ENCODE assay signal across 1 fruit fly cellular context in the genomic region with DNA sequence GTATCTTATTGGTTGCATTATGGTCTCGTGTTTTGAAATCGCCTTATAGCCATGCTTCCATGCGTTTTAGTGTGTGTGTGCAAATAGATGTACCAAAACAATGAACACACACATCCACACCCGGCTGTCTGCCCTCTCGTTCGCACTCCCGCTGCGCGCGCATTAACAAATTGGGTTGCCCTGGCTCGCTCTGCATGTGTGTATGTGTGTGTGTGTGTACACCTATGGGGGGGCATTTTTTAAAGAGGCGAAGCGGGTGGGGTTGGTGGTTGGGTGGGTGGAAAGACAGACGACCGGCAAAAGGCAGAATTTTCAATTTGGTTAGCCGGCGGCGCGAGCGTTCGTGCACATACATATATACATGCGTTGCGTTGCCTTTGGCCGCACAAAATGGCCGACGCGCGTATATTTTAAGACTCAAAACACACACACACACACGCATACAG.
TF ChIP-seq lines count a peak whose summit lies in the region.

No protein-coding gene starts in this region.

TF ChIP-seq in whole organism, embryonic, 481 proteins besides CTCF, POLR2A, EP300 and RAD21 (continued from another document):
- TF ChIP-seq CG2199 (GFP tag; IDR thresholded peaks at IDR 0.05; lab: Robert Waterston, UW) (peak; percentile 80; the same call in 2 of the 3 replicates), Ptx1 (GFP tag; IDR thresholded peaks at IDR 0.05; lab: Robert Waterston, UW) (peak; percentile 27; the same call in 1 of the 2 replicates), Taf1 (GFP tag; IDR thresholded peaks at IDR 0.05; lab: Robert Waterston, UW) (peak; percentile 10; the same call in 1 of the 2 replicates), B-H1 (GFP tag; IDR thresholded peaks at IDR 0.05; lab: Robert Waterston, UW) (no peak), lmd (GFP tag; IDR thresholded peaks at IDR 0.05; lab: Robert Waterston, UW) (peak; percentile 32; the same call in 1 of the 2 replicates), sob (GFP tag; IDR thresholded peaks at IDR 0.05; lab: Robert Waterston, UW) (peak; percentile 41; the same call in 1 of the 2 replicates), CG17385 (GFP tag; optimal IDR thresholded peaks at IDR 0.05; lab: Kevin White, UChicago) (peak; percentile 36), CG7556 (GFP tag; optimal IDR thresholded peaks at IDR 0.05; lab: Kevin White, UChicago) (no peak), jigr1 (GFP tag; IDR thresholded peaks at IDR 0.05; lab: Robert Waterston, UW) (no peak), CG1832 (GFP tag; optimal IDR thresholded peaks at IDR 0.05; lab: Kevin White, UChicago) (peak; percentile 89), nerfin-1 (tag; optimal IDR thresholded peaks at IDR 0.05; lab: Kevin White, UChicago) (peak; percentile 58), CG17359 (tag; optimal IDR thresholded peaks at IDR 0.05; lab: Kevin White, UChicago) (no peak), CG33557 (GFP tag; optimal IDR thresholded peaks at IDR 0.05; lab: Kevin White, UChicago) (peak; percentile 36), Mes4 (GFP tag; optimal IDR thresholded peaks at IDR 0.05; lab: Kevin White, UChicago) (no peak), bsh (GFP tag; optimal IDR thresholded peaks at IDR 0.05; lab: Kevin White, UChicago) (peak; percentile 2 to 4), mirr (GFP tag; optimal IDR thresholded peaks at IDR 0.05; lab: Kevin White, UChicago) (peak; percentile 91), E2f2 (GFP tag; IDR thresholded peaks at IDR 0.05; lab: Robert Waterston, UW) (peak; percentile 16), pros (GFP tag; optimal IDR thresholded peaks at IDR 0.05; lab: Kevin White, UChicago) (peak; percentile 89), sd (tag; optimal IDR thresholded peaks at IDR 0.05; lab: Kevin White, UChicago) (peak; percentile 93), fd64A (GFP tag; optimal IDR thresholded peaks at IDR 0.05; lab: Kevin White, UChicago) (no peak), onecut (GFP tag; IDR thresholded peaks at IDR 0.05; lab: Robert Waterston, UW) (peak; percentile 33; the same call in 1 of the 2 replicates), fd96Cb (tag; optimal IDR thresholded peaks at IDR 0.05; lab: Kevin White, UChicago) (no peak), Vsx1 (GFP tag; optimal IDR thresholded peaks at IDR 0.05; lab: Kevin White, UChicago) (peak; percentile 40), CG3281 (GFP tag; optimal IDR thresholded peaks at IDR 0.05; lab: Kevin White, UChicago) (peak; percentile 28), sug (tag; optimal IDR thresholded peaks at IDR 0.05; lab: Kevin White, UChicago) (peak; percentile 100), Atf6 (GFP tag; IDR thresholded peaks at IDR 0.05; lab: Robert Waterston, UW) (peak; percentile 22; the same call in 1 of the 2 replicates), CG11696 (GFP tag; IDR thresholded peaks at IDR 0.05; lab: Robert Waterston, UW) (no peak), Dp (GFP tag; optimal IDR thresholded peaks at IDR 0.05; lab: Kevin White, UChicago) (peak; percentile 19), amos (GFP tag; IDR thresholded peaks at IDR 0.05; lab: Robert Waterston, UW; ENCODE audit: partially characterized antibody) (peak; percentile 23; the same call in 1 of the 2 replicates), CG31224 (GFP tag; IDR thresholded peaks at IDR 0.05; lab: Robert Waterston, UW) (no peak), Hand (GFP tag; optimal IDR thresholded peaks at IDR 0.05; lab: Kevin White, UChicago) (no peak), NfI (GFP tag; optimal IDR thresholded peaks at IDR 0.05; lab: Kevin White, UChicago) (no peak), kah (GFP tag; optimal IDR thresholded peaks at IDR 0.05; lab: Kevin White, UChicago) (peak; percentile 74), B-H2 (GFP tag; optimal IDR thresholded peaks at IDR 0.05; lab: Kevin White, UChicago) (peak; percentile 71), CG13424 (tag; optimal IDR thresholded peaks at IDR 0.05; lab: Kevin White, UChicago) (peak; percentile 29), CG17912 (GFP tag; optimal IDR thresholded peaks at IDR 0.05; lab: Kevin White, UChicago) (peak; percentile 76), Kr (GFP tag; optimal IDR thresholded peaks at IDR 0.05; lab: Kevin White, UChicago) (no peak), BEAF-32 (GFP tag; optimal IDR thresholded peaks at IDR 0.05; lab: Kevin White, UChicago) (no peak), chm (GFP tag; IDR thresholded peaks at IDR 0.05; lab: Robert Waterston, UW) (peak; percentile 40; the same call in 1 of the 2 replicates), unc-4 (GFP tag; IDR thresholded peaks at IDR 0.05; lab: Robert Waterston, UW; ENCODE audit: partially characterized antibody) (0 out of 2 replicates have a peak, but pooled peaks have one; percentile 19), CG6175 (GFP tag; IDR thresholded peaks at IDR 0.05; lab: Robert Waterston, UW) (0 out of 3 replicates have a peak, but pooled peaks have one; percentile 43), CoRest (tag; optimal IDR thresholded peaks at IDR 0.05; lab: Kevin White, UChicago) (peak; percentile 57), CG2712 (tag; optimal IDR thresholded peaks at IDR 0.05; lab: Kevin White, UChicago) (peak; percentile 16), CG42726 (GFP tag; IDR thresholded peaks at IDR 0.05; lab: Robert Waterston, UW; ENCODE audit: partially characterized antibody) (peak; percentile 38; the same call in 1 of the 2 replicates), CG1603 (tag; optimal IDR thresholded peaks at IDR 0.05; lab: Kevin White, UChicago) (peak; percentile 17), ash1 (GFP tag; optimal IDR thresholded peaks at IDR 0.05; lab: Kevin White, UChicago) (peak; percentile 47), ac (GFP tag; optimal IDR thresholded peaks at IDR 0.05; lab: Kevin White, UChicago) (no peak), CG9817 (tag; optimal IDR thresholded peaks at IDR 0.05; lab: Kevin White, UChicago) (peak; percentile 23), CG10543 (GFP tag; optimal IDR thresholded peaks at IDR 0.05; lab: Kevin White, UChicago) (peak; percentile 93), CG15514 (GFP tag; optimal IDR thresholded peaks at IDR 0.05; lab: Kevin White, UChicago) (peak; percentile 29), nom (GFP tag; optimal IDR thresholded peaks at IDR 0.05; lab: Kevin White, UChicago) (peak; percentile 68), ken (GFP tag; IDR thresholded peaks at IDR 0.05; lab: Robert Waterston, UW) (0 out of 3 replicates have a peak, but pooled peaks have one; percentile 25), CG4360 (GFP tag; IDR thresholded peaks at IDR 0.05; lab: Robert Waterston, UW) (no peak), Fer2 (tag; optimal IDR thresholded peaks at IDR 0.05; lab: Kevin White, UChicago) (no peak), CG34422 (GFP tag; IDR thresholded peaks at IDR 0.05; lab: Robert Waterston, UW) (peak; percentile 97), CG13287 (GFP tag; IDR thresholded peaks at IDR 0.05; lab: Robert Waterston, UW; ENCODE audit: partially characterized antibody) (peak; percentile 52; the same call in 1 of the 2 replicates), sens (GFP tag; lab: Kevin White, UChicago) (peak; percentile 60)
TF ChIP-seq in whole organism, embryonic: peak in this region for 141.
